Worm (Caenorhabditis elegans) whole organism, L4 larva: ENCODE results near the gene rgs-4.

Experiments
- D1046.2 ChIP-seq: fragments of 200-800 bp; sonication (Bioruptor generic); IDR thresholded peaks from 2 replicates; pipeline ENCODE4 v1.3.6; 2022; ENCODE audit warnings: missing genetic modification characterization, missing compliant biosample characterization
- F10B5.3 ChIP-seq: sonication (generic microtip); optimal IDR thresholded peaks from 2 replicates; lab custom pipeline; 2016; ENCODE audit warnings: mild to moderate bottlenecking, missing genetic modification characterization, missing compliant biosample characterization
- F49E8.2 ChIP-seq: sonication (generic microtip); optimal IDR thresholded peaks from 2 replicates; lab custom pipeline; 2016; ENCODE audit warnings: missing compliant biosample characterization, mild to moderate bottlenecking, missing genetic modification characterization, borderline replicate concordance
- Y48G9A.11 ChIP-seq: fragments of 200-800 bp; sonication (Bioruptor generic); IDR thresholded peaks from 2 replicates; pipeline ENCODE4 v1.3.6; 2022; ENCODE audit warnings: missing genetic modification reagents, missing genetic modification characterization, missing compliant biosample characterization
- Y5F2A.4 ChIP-seq: fragments of 200-800 bp; sonication (Bioruptor generic); optimal IDR thresholded peaks from 2 replicates; lab custom pipeline; 2018; ENCODE audit warnings: mild to moderate bottlenecking, missing genetic modification characterization, missing compliant biosample characterization
- aly-2 ChIP-seq: sonication (generic microtip); optimal IDR thresholded peaks from 2 replicates; lab custom pipeline; 2018; ENCODE audit warnings: missing biosample characterization, missing genetic modification characterization
- ama-1 ChIP-seq: fragments of 150-350 bp; optimal IDR thresholded peaks from 2 replicates; lab custom pipeline; 2014; ENCODE audit warnings: inconsistent platforms, mixed read lengths
- ceh-20 ChIP-seq: fragments of 200-800 bp; sonication (Bioruptor generic); IDR thresholded peaks from 2 replicates; pipeline ENCODE4 v1.3.6; 2022; ENCODE audit warnings: missing genetic modification reagents, missing genetic modification characterization, missing compliant biosample characterization
- ceh-62 ChIP-seq: sonication (generic microtip); optimal IDR thresholded peaks from 2 replicates; lab custom pipeline; 2017; ENCODE audit warnings: missing biosample characterization, missing genetic modification characterization
- daf-12 ChIP-seq: fragments of 150-350 bp; optimal IDR thresholded peaks from 2 replicates; lab custom pipeline; 2014; ENCODE audit warnings: missing biosample characterization, missing genetic modification reagents, missing genetic modification characterization
- daf-16 ChIP-seq, 3 experiments: sonication (generic microtip); optimal IDR thresholded peaks; 2 replicates each; lab custom pipeline; 2016 to 2017; ENCODE audit warnings: missing genetic modification characterization in 3 of 3, missing genetic modification reagents in 3 of 3, mild to moderate bottlenecking in 2 of 3, missing compliant biosample characterization in 2 of 3, missing biosample characterization in 1 of 3, moderate library complexity in 1 of 3
- daf-8 ChIP-seq: fragments of 200-800 bp; sonication (Bioruptor generic); IDR thresholded peaks from 2 replicates; pipeline ENCODE4 v1.3.6; 2022; ENCODE audit warnings: missing genetic modification characterization, missing compliant biosample characterization
- dmd-9 ChIP-seq: fragments of 200-800 bp; sonication (Bioruptor generic); IDR thresholded peaks from 2 replicates; pipeline ENCODE4 v1.3.6; 2022; ENCODE audit warnings: missing genetic modification reagents, missing genetic modification characterization, missing compliant biosample characterization
- dpl-1 ChIP-seq: fragments of 150-350 bp; optimal IDR thresholded peaks from 2 replicates; lab custom pipeline; 2014; ENCODE audit warnings: missing biosample characterization, missing genetic modification reagents, missing genetic modification characterization
- duxl-1 ChIP-seq: sonication (generic microtip); optimal IDR thresholded peaks from 2 replicates; lab custom pipeline; 2016; ENCODE audit warnings: mild to moderate bottlenecking, missing genetic modification characterization, moderate library complexity, missing compliant biosample characterization; ENCODE audit not compliant: poor library complexity
- egl-43 ChIP-seq: fragments of 200-800 bp; sonication (Bioruptor generic); IDR thresholded peaks from 2 replicates; pipeline ENCODE4 v1.3.6; 2022; ENCODE audit warnings: missing genetic modification reagents, missing genetic modification characterization, missing compliant biosample characterization
- fkh-10 ChIP-seq: fragments of 150-350 bp; optimal IDR thresholded peaks from 2 replicates; lab custom pipeline; 2014; ENCODE audit warnings: missing biosample characterization, missing genetic modification reagents, missing genetic modification characterization
- hlh-11 ChIP-seq: fragments of 200-800 bp; sonication (Bioruptor generic); optimal IDR thresholded peaks from 2 replicates; lab custom pipeline; 2018; ENCODE audit warnings: mild to moderate bottlenecking, missing genetic modification characterization, missing compliant biosample characterization
- hmg-1.1 ChIP-seq: fragments of 200-800 bp; sonication (Bioruptor generic); IDR thresholded peaks from 2 replicates; pipeline ENCODE4 v1.3.6; 2022; ENCODE audit warnings: missing genetic modification reagents, missing genetic modification characterization, missing compliant biosample characterization
- lin-13 ChIP-seq: fragments of 150-350 bp; optimal IDR thresholded peaks from 2 replicates; lab custom pipeline; 2014; ENCODE audit warnings: missing biosample characterization, missing genetic modification reagents, missing genetic modification characterization
- lin-38 ChIP-seq: fragments of 200-800 bp; sonication (Bioruptor generic); IDR thresholded peaks from 2 replicates; pipeline ENCODE4 v1.3.6; 2022; ENCODE audit warnings: missing genetic modification reagents, missing genetic modification characterization, missing compliant biosample characterization
- lir-3 ChIP-seq: sonication (generic microtip); optimal IDR thresholded peaks from 2 replicates; lab custom pipeline; 2016; ENCODE audit warnings: mild to moderate bottlenecking, missing genetic modification characterization, missing compliant biosample characterization
- madf-5 ChIP-seq, 2 experiments: fragments of 200-800 bp; sonication (Bioruptor generic); IDR thresholded peaks; 2 replicates each; pipeline ENCODE4 v1.3.6; 2022; ENCODE audit warnings: missing compliant biosample characterization in 2 of 2, missing genetic modification characterization in 2 of 2
- madf-9 ChIP-seq: fragments of 200-800 bp; sonication (Bioruptor generic); conservative IDR thresholded peaks from 2 replicates; pipeline ENCODE4 v1.3.6; 2022; ENCODE audit warnings: missing genetic modification reagents, missing genetic modification characterization, missing compliant biosample characterization
- mep-1 ChIP-seq: fragments of 150-350 bp; sonication (generic microtip); optimal IDR thresholded peaks from 3 replicates; lab custom pipeline; 2014; ENCODE audit warnings: missing biosample characterization, missing genetic modification characterization
- mes-2 ChIP-seq: sonication (generic microtip); optimal IDR thresholded peaks from 2 replicates; lab custom pipeline; 2016; ENCODE audit warnings: missing genotype, mild to moderate bottlenecking, missing genetic modification characterization, missing compliant biosample characterization; ENCODE audit not compliant: poor library complexity, severe bottlenecking
- mxl-2 ChIP-seq: fragments of 200-800 bp; sonication (Bioruptor generic); conservative IDR thresholded peaks from 2 replicates; pipeline ENCODE4 v1.3.6; 2022; ENCODE audit warnings: missing genetic modification reagents, missing genetic modification characterization, missing compliant biosample characterization
- mxl-3 ChIP-seq: fragments of 200-800 bp; sonication (Bioruptor generic); optimal IDR thresholded peaks from 2 replicates; lab custom pipeline; 2018; ENCODE audit warnings: mild to moderate bottlenecking, missing genetic modification characterization, missing compliant biosample characterization
- nhr-25 ChIP-seq: sonication (generic microtip); optimal IDR thresholded peaks from 2 replicates; lab custom pipeline; 2017; ENCODE audit warnings: missing genetic modification characterization, mild to moderate bottlenecking, missing compliant biosample characterization, antibody characterized with exemption, moderate library complexity, borderline replicate concordance; ENCODE audit not compliant: insufficient read depth
- nhr-41 ChIP-seq: fragments of 200-800 bp; sonication (Bioruptor generic); IDR thresholded peaks from 2 replicates; pipeline ENCODE4 v1.3.6; 2022; ENCODE audit warnings: missing genetic modification reagents, missing genetic modification characterization, missing compliant biosample characterization
- set-16 ChIP-seq: fragments of 200-800 bp; sonication (Bioruptor generic); IDR thresholded peaks from 2 replicates; pipeline ENCODE4 v1.3.6; 2022; ENCODE audit warnings: missing genetic modification reagents, missing genetic modification characterization, missing compliant biosample characterization
- skn-1 ChIP-seq: fragments of 150-350 bp; optimal IDR thresholded peaks from 2 replicates; lab custom pipeline; 2014; ENCODE audit warnings: missing biosample characterization, missing genetic modification characterization
- snpc-4 ChIP-seq: fragments of 150-350 bp; optimal IDR thresholded peaks from 2 replicates; lab custom pipeline; 2014; ENCODE audit warnings: missing biosample characterization, missing genetic modification characterization
- spr-3 ChIP-seq: fragments of 200-800 bp; sonication (Bioruptor generic); optimal IDR thresholded peaks from 2 replicates; lab custom pipeline; 2018; ENCODE audit warnings: mild to moderate bottlenecking, missing genetic modification characterization, missing compliant biosample characterization
- tra-1 ChIP-seq: fragments of 200-800 bp; sonication (Bioruptor generic); IDR thresholded peaks from 2 replicates; pipeline ENCODE4 v1.3.6; 2022; ENCODE audit warnings: missing genetic modification reagents, missing genetic modification characterization, missing compliant biosample characterization
- unc-39 ChIP-seq: sonication (generic microtip); optimal IDR thresholded peaks from 2 replicates; lab custom pipeline; 2017; ENCODE audit warnings: missing biosample characterization, missing genetic modification characterization
- unc-62 ChIP-seq, 3 experiments: fragments of 150-350 bp in 1 of 3; sonication (generic microtip); optimal IDR thresholded peaks in 2 of 3; peaks in 1 of 3; 1 replicate in 1 of 3; 2 replicates in 2 of 3; lab custom pipeline; 2014 to 2017; ENCODE audit warnings: missing biosample characterization in 3 of 3, missing genetic modification characterization in 3 of 3, missing genetic modification reagents in 3 of 3, missing genotype in 1 of 3
- vab-7 ChIP-seq: fragments of 200-800 bp; sonication (Bioruptor generic); IDR thresholded peaks from 2 replicates; pipeline ENCODE4 v1.3.6; 2022; ENCODE audit warnings: missing genetic modification reagents, missing genetic modification characterization, missing compliant biosample characterization
- ztf-11 ChIP-seq: fragments of 150-350 bp; optimal IDR thresholded peaks from 2 replicates; lab custom pipeline; 2014; ENCODE audit warnings: missing biosample characterization, missing genetic modification characterization

Gene rgs-4

ce11 chrII:12666042-12666441 is 11.5 kb downstream of the rgs-4 start (continued):
- no peak for TF ChIP-seq ama-1 (lab: Kevin White, UChicago)
- TF ChIP-seq unc-39 = no peak
- TF ChIP-seq nhr-41 = no peak
- no peak for TF ChIP-seq hlh-11 (tag; lab: Kevin White, UChicago)
- no peak for TF ChIP-seq mxl-3 (GFP tag; lab: Kevin White, UChicago)
- no peak for TF ChIP-seq ceh-62
- no peak for TF ChIP-seq mxl-2
- TF ChIP-seq fkh-10 = no peak
- TF ChIP-seq hmg-1.1 (GFP tag; lab: Robert Waterston, UW) = no peak
- TF ChIP-seq madf-9 (GFP tag; lab: Robert Waterston, UW) = 0 out of 2 replicates have a peak, but pooled peaks have one; percentile 24
- TF ChIP-seq aly-2 (tag; lab: Kevin White, UChicago) = no peak
- TF ChIP-seq, all 104 proteins: peak for 6

ce11 chrII:12668148-12668547 is 13.6 kb downstream of the rgs-4 start:
- peak; percentile 67; the same call in 1 of the 2 replicates for TF ChIP-seq Y48G9A.11 (GFP tag; lab: Robert Waterston, UW)
- TF ChIP-seq D1046.2 (GFP tag; lab: Robert Waterston, UW) = 0 out of 2 replicates have a peak, but pooled peaks have one; percentile 60
- TF ChIP-seq ztf-11 (tag; lab: Kevin White, UChicago) = no peak
- no peak for TF ChIP-seq madf-9 (GFP tag; lab: Robert Waterston, UW)
- peak; percentile 13 for TF ChIP-seq lin-13 (GFP tag; lab: Kevin White, UChicago)
- TF ChIP-seq unc-62 (GFP tag; optimal IDR thresholded peaks at IDR 0.05 in 1 of 2; lab: Kevin White, UChicago) = no peak
- no peak for TF ChIP-seq unc-62 (tag; optimal IDR thresholded peaks at IDR 0.05; lab: Kevin White, UChicago)
- TF ChIP-seq set-16 (GFP tag; lab: Robert Waterston, UW) = peak; percentile 46; the same call in 1 of the 2 replicates
- TF ChIP-seq mep-1 (tag; lab: Kevin White, UChicago) = no peak
- peak; percentile 14 for TF ChIP-seq mes-2 (tag; lab: Kevin White, UChicago)
- TF ChIP-seq lin-38 (GFP tag; lab: Robert Waterston, UW) = peak; percentile 19; the same call in 1 of the 2 replicates
- TF ChIP-seq Y5F2A.4 = no peak
- TF ChIP-seq F10B5.3 = no peak
- 0 out of 2 replicates have a peak, but pooled peaks have one; percentile 53 for TF ChIP-seq dmd-9 (GFP tag; lab: Robert Waterston, UW)
- TF ChIP-seq egl-43 = 0 out of 2 replicates have a peak, but pooled peaks have one; percentile 38
- peak; percentile 6; the same call in 1 of the 2 replicates for TF ChIP-seq tra-1 (GFP tag; lab: Robert Waterston, UW)
- no peak for TF ChIP-seq lir-3 (tag; lab: Kevin White, UChicago)

- TF ChIP-seq spr-3 (GFP tag; lab: Kevin White, UChicago) (no peak), set-16 (GFP tag; lab: Robert Waterston, UW) (peak; percentile 44; the same call in 1 of the 2 replicates), F49E8.2 (no peak)
Observed at ce11 chrII:12668874-12669273, 14.3 kb downstream of the rgs-4 start.

ce11 chrII:12669342-12669741 is 14.8 kb downstream of the rgs-4 start:
- no peak for TF ChIP-seq madf-5 (GFP tag; IDR thresholded peaks at IDR 0.05; lab: Robert Waterston, UW)
- TF ChIP-seq daf-8 = no peak
- TF ChIP-seq spr-3 (GFP tag; lab: Kevin White, UChicago) = no peak
- no peak for TF ChIP-seq dpl-1 (GFP tag; lab: Kevin White, UChicago)
- no peak for TF ChIP-seq vab-7 (GFP tag; lab: Robert Waterston, UW)
- no peak for TF ChIP-seq skn-1 (tag; lab: Kevin White, UChicago)
- TF ChIP-seq unc-39 = no peak
- no peak for TF ChIP-seq mep-1 (tag; lab: Kevin White, UChicago)
- TF ChIP-seq daf-12 (tag; lab: Kevin White, UChicago) = no peak
- no peak for TF ChIP-seq ceh-20
- TF ChIP-seq daf-16 (GFP tag; optimal IDR thresholded peaks at IDR 0.05; lab: Kevin White, UChicago) = no peak
- TF ChIP-seq daf-16 (tag; optimal IDR thresholded peaks at IDR 0.05; lab: Kevin White, UChicago) = no peak
- no peak for TF ChIP-seq snpc-4 (tag; lab: Kevin White, UChicago)
- TF ChIP-seq D1046.2 (GFP tag; lab: Robert Waterston, UW) = no peak
- TF ChIP-seq nhr-25 (tag; lab: Kevin White, UChicago) = no peak
- TF ChIP-seq mes-2 (tag; lab: Kevin White, UChicago) = no peak
- TF ChIP-seq hmg-1.1 (GFP tag; lab: Robert Waterston, UW) = no peak
- TF ChIP-seq duxl-1 (tag; lab: Kevin White, UChicago) = no peak
